Fruit fly (Drosophila melanogaster): Measurements from ENCODE around the gene oaf.

- TF ChIP-seq toe (GFP tag; optimal IDR thresholded peaks at IDR 0.05) = no peak
- TF ChIP-seq Hr96 (GFP tag; optimal IDR thresholded peaks at IDR 0.05) = no peak
- TF ChIP-seq cnc (optimal IDR thresholded peaks at IDR 0.05) = no peak
- TF ChIP-seq CG12768 (GFP tag; optimal IDR thresholded peaks at IDR 0.05) = no peak
- no peak for TF ChIP-seq CG7045 (GFP tag; optimal IDR thresholded peaks at IDR 0.05)
- no peak for TF ChIP-seq CG1620 (GFP tag; optimal IDR thresholded peaks at IDR 0.05)
- no peak for TF ChIP-seq CG5204 (GFP tag; optimal IDR thresholded peaks at IDR 0.05)
- no peak for TF ChIP-seq bab1 (GFP tag; optimal IDR thresholded peaks at IDR 0.05)
- TF ChIP-seq cic (GFP tag; optimal IDR thresholded peaks at IDR 0.05) = no peak
- TF ChIP-seq ovo (GFP tag; optimal IDR thresholded peaks at IDR 0.05) = no peak
- TF ChIP-seq kay (GFP tag; ENCODE audit: borderline replicate concordance) = no peak
- TF ChIP-seq tj (GFP tag; optimal IDR thresholded peaks at IDR 0.05) = no peak
- no peak for TF ChIP-seq CG7101 (tag; optimal IDR thresholded peaks at IDR 0.05)
These were observed 1.9 kb downstream of the oaf start for dm6 chr2L:2494515-2495098.
